Fruit fly (Drosophila melanogaster): Measurements from ENCODE around the gene CG14244.

dm6 chr3R:26728427-26728826, 2.5 kb downstream of the CG14244 start, which contains the start of gene CG14245:
- TF ChIP-seq ovo (GFP tag; optimal IDR thresholded peaks at IDR 0.05) = no peak
- TF ChIP-seq pad (GFP tag; optimal IDR thresholded peaks at IDR 0.05) = no peak
- TF ChIP-seq kay (GFP tag; ENCODE audit: borderline replicate concordance) = no peak
- TF ChIP-seq CG7045 (GFP tag; optimal IDR thresholded peaks at IDR 0.05) = no peak
- no peak for TF ChIP-seq CG7101 (tag; optimal IDR thresholded peaks at IDR 0.05)
- TF ChIP-seq Clk (GFP tag; optimal IDR thresholded peaks at IDR 0.05) = no peak
- no peak for TF ChIP-seq CG14711 (tag; optimal IDR thresholded peaks at IDR 0.05)
- TF ChIP-seq cic (GFP tag; optimal IDR thresholded peaks at IDR 0.05) = no peak

All from whole organism, adult.